Worm (Caenorhabditis elegans): ENCODE measurements around the gene H06A10.1.

Gene H06A10.1

ce11 chrX:13527347-13528092, 20.2 kb downstream of the H06A10.1 start, which contains the start of gene pab-2 (continued):
- TF ChIP-seq attf-6 (GFP tag; IDR thresholded peaks at IDR 0.05) (no peak), F57A8.1 (GFP tag; optimal IDR thresholded peaks at IDR 0.05) (no peak), ztf-28 (GFP tag; IDR thresholded peaks at IDR 0.05) (no peak), egrh-3 (GFP tag; IDR thresholded peaks at IDR 0.05) (peak; percentile 58), madf-8 (GFP tag; conservative IDR thresholded peaks at IDR 0.05) (no peak), sea-2 (GFP tag; IDR thresholded peaks at IDR 0.05) (no peak), ets-4 (GFP tag; optimal IDR thresholded peaks at IDR 0.05) (peak; percentile 46), ztf-18 (tag; optimal IDR thresholded peaks at IDR 0.05) (peak; percentile 17), ZK185.1 (tag; optimal IDR thresholded peaks at IDR 0.05; ENCODE audit: poor library complexity, severe bottlenecking) (peak; percentile 46), B0336.3 (GFP tag; IDR thresholded peaks at IDR 0.05) (peak; percentile 56; the same call in 1 of the 2 replicates), ceh-40 (GFP tag; IDR thresholded peaks at IDR 0.05) (no peak), hmg-1.2 (GFP tag; IDR thresholded peaks at IDR 0.05) (peak; percentile 65), cebp-2 (GFP tag; IDR thresholded peaks at IDR 0.05) (0 out of 2 replicates have a peak, but pooled peaks have one; percentile 84), him-1 (tag; optimal IDR thresholded peaks at IDR 0.05) (no peak), Y53F4B.3 (GFP tag; IDR thresholded peaks at IDR 0.05) (no peak), nfya-1 (tag; optimal IDR thresholded peaks at IDR 0.05; ENCODE audit: borderline replicate concordance, insufficient read depth) (no peak), dpff-1 (tag; optimal IDR thresholded peaks at IDR 0.05) (no peak), ceh-58 (GFP tag; IDR thresholded peaks at IDR 0.05) (no peak), xnd-1 (tag; optimal IDR thresholded peaks at IDR 0.05) (no peak), F37B4.10 (GFP tag; IDR thresholded peaks at IDR 0.05) (0 out of 2 replicates have a peak, but pooled peaks have one; percentile 43), nhr-120 (GFP tag; IDR thresholded peaks at IDR 0.05) (no peak), unc-62 (GFP tag; optimal IDR thresholded peaks at IDR 0.05) (no peak), dox-1 (GFP tag; IDR thresholded peaks at IDR 0.05) (peak; percentile 74), akir-1 (GFP tag; optimal IDR thresholded peaks at IDR 0.05) (peak; percentile 69), pbrm-1 (GFP tag; IDR thresholded peaks at IDR 0.05) (no peak; the same call in 1 of the 2 replicates), let-526 (GFP tag; IDR thresholded peaks at IDR 0.05) (peak; percentile 54; the same call in 1 of the 2 replicates), aptf-2 (GFP tag; conservative IDR thresholded peaks at IDR 0.05) (no peak), K11D2.4 (GFP tag; IDR thresholded peaks at IDR 0.05) (peak; percentile 63; the same call in 1 of the 2 replicates), hmg-20 (GFP tag; IDR thresholded peaks at IDR 0.05) (no peak), F10E7.11 (tag; optimal IDR thresholded peaks at IDR 0.05) (no peak), nhr-80 (tag; optimal IDR thresholded peaks at IDR 0.05) (peak; percentile 97), chd-7 (tag; optimal IDR thresholded peaks at IDR 0.05) (peak; percentile 76), rcor-1 (GFP tag; IDR thresholded peaks at IDR 0.05) (0 out of 2 replicates have a peak, but pooled peaks have one; percentile 27), hrde-1 (tag; optimal IDR thresholded peaks at IDR 0.05; ENCODE audit: borderline replicate concordance) (no peak), tlf-1 (GFP tag; optimal IDR thresholded peaks at IDR 0.05) (peak; percentile 11), lin-35 (GFP tag; optimal IDR thresholded peaks at IDR 0.05) (peak in 1 of 3 experiments; percentile 44), F57C9.4 (tag; optimal IDR thresholded peaks at IDR 0.05) (no peak), nhr-179 (tag; optimal IDR thresholded peaks at IDR 0.05) (no peak), gei-17 (GFP tag; optimal IDR thresholded peaks at IDR 0.05) (peak; percentile 40), die-1 (tag; optimal IDR thresholded peaks at IDR 0.05) (peak; percentile 9), rpc-1 (optimal IDR thresholded peaks at IDR 0.05) (no peak), rpc-1 (tag; optimal IDR thresholded peaks at IDR 0.05) (no peak), lin-54 (GFP tag; optimal IDR thresholded peaks at IDR 0.05) (peak; percentile 29), nhr-90 (tag; optimal IDR thresholded peaks at IDR 0.05) (peak; percentile 63), lag-1 (GFP tag; IDR thresholded peaks at IDR 0.05) (no peak)
